Worm (Caenorhabditis elegans) whole organism, mixed stage, embryonic: Measurements from ENCODE around the gene R07H5.16.
"Not testable (repeated sequence)": the region's sequence is repeated elsewhere in the genome, so short reads cannot be mapped to it uniquely, and the experiment has no call there.

Experiments
- bed-3 ChIP-seq: fragments of 200-800 bp; sonication (Bioruptor generic); optimal IDR thresholded peaks from 3 replicates; lab custom pipeline; 2018; ENCODE audit warnings: mild to moderate bottlenecking, missing genetic modification characterization, moderate library complexity, missing compliant biosample characterization
- blmp-1 ChIP-seq: fragments of 150-350 bp; optimal IDR thresholded peaks from 2 replicates; lab custom pipeline; 2014; ENCODE audit warnings: missing biosample characterization, missing genetic modification characterization
- ceh-39 ChIP-seq: fragments of 150-350 bp; optimal IDR thresholded peaks from 2 replicates; lab custom pipeline; 2014; ENCODE audit warnings: missing biosample characterization, missing genetic modification characterization
- ceh-43 ChIP-seq: fragments of 200-800 bp; sonication (Bioruptor generic); optimal IDR thresholded peaks from 2 replicates; lab custom pipeline; 2018; ENCODE audit warnings: mild to moderate bottlenecking, missing genetic modification characterization, moderate library complexity, missing compliant biosample characterization
- ces-1 ChIP-seq: fragments of 150-350 bp; optimal IDR thresholded peaks from 2 replicates; lab custom pipeline; 2014; ENCODE audit warnings: missing biosample characterization, missing genetic modification reagents, missing genetic modification characterization
- cnd-1 ChIP-seq: fragments of 200-800 bp; sonication (Bioruptor generic); optimal IDR thresholded peaks from 2 replicates; lab custom pipeline; 2018; ENCODE audit warnings: mild to moderate bottlenecking, missing genetic modification characterization, missing compliant biosample characterization
- drap-1 ChIP-seq: fragments of 200-800 bp; sonication (Bioruptor generic); optimal IDR thresholded peaks from 3 replicates; lab custom pipeline; 2018; ENCODE audit warnings: mild to moderate bottlenecking, missing genetic modification characterization, missing compliant biosample characterization
- elt-1 ChIP-seq: sonication (generic microtip); optimal IDR thresholded peaks from 2 replicates; lab custom pipeline; 2017; ENCODE audit warnings: missing genetic modification characterization, mild to moderate bottlenecking, missing compliant biosample characterization, antibody characterized with exemption, moderate library complexity, borderline replicate concordance; ENCODE audit not compliant: insufficient read depth
- elt-3 ChIP-seq: fragments of 150-350 bp; optimal IDR thresholded peaks from 2 replicates; lab custom pipeline; 2014; ENCODE audit warnings: missing biosample characterization, missing genetic modification characterization
- ham-2 ChIP-seq: fragments of 200-800 bp; sonication (Bioruptor generic); optimal IDR thresholded peaks from 2 replicates; lab custom pipeline; 2018; ENCODE audit warnings: mild to moderate bottlenecking, missing genetic modification characterization, missing compliant biosample characterization
- hlh-1 ChIP-seq: fragments of 150-350 bp; optimal IDR thresholded peaks from 2 replicates; lab custom pipeline; 2014; ENCODE audit warnings: missing biosample characterization, missing genetic modification reagents, missing genetic modification characterization
- lin-13 ChIP-seq: fragments of 150-350 bp; optimal IDR thresholded peaks from 2 replicates; lab custom pipeline; 2014; ENCODE audit warnings: missing biosample characterization, missing genetic modification characterization
- lin-32 ChIP-seq: fragments of 200-800 bp; sonication (Bioruptor generic); optimal IDR thresholded peaks from 2 replicates; lab custom pipeline; 2018; ENCODE audit warnings: mild to moderate bottlenecking, missing genetic modification characterization, missing compliant biosample characterization
- lsy-2 ChIP-seq: fragments of 150-350 bp; optimal IDR thresholded peaks from 2 replicates; lab custom pipeline; 2014; ENCODE audit warnings: missing biosample characterization, missing genetic modification characterization
- mab-5 ChIP-seq: fragments of 150-350 bp; optimal IDR thresholded peaks from 2 replicates; lab custom pipeline; 2014; ENCODE audit warnings: missing biosample characterization, missing genetic modification characterization
- mls-2 ChIP-seq: sonication (generic microtip); optimal IDR thresholded peaks from 2 replicates; lab custom pipeline; 2016; ENCODE audit warnings: mild to moderate bottlenecking, missing genetic modification characterization, moderate library complexity, missing compliant biosample characterization
- nhr-12 ChIP-seq: fragments of 150-350 bp; optimal IDR thresholded peaks from 2 replicates; lab custom pipeline; 2014; ENCODE audit warnings: missing biosample characterization, missing genetic modification characterization
- nhr-237 ChIP-seq: fragments of 150-350 bp; optimal IDR thresholded peaks from 2 replicates; lab custom pipeline; 2014; ENCODE audit warnings: missing biosample characterization, missing genetic modification characterization
- nhr-28 ChIP-seq: fragments of 150-350 bp; optimal IDR thresholded peaks from 2 replicates; lab custom pipeline; 2014; ENCODE audit warnings: missing biosample characterization, missing genetic modification characterization
- nhr-76 ChIP-seq: sonication (generic microtip); optimal IDR thresholded peaks from 2 replicates; lab custom pipeline; 2017; ENCODE audit warnings: missing biosample characterization, missing genetic modification characterization
- snpc-4 ChIP-seq: fragments of 150-350 bp; optimal IDR thresholded peaks from 2 replicates; lab custom pipeline; 2014; ENCODE audit warnings: missing biosample characterization, missing genetic modification characterization
- tbx-8 ChIP-seq: fragments of 200-800 bp; sonication (Bioruptor generic); optimal IDR thresholded peaks from 2 replicates; lab custom pipeline; 2018; ENCODE audit warnings: mild to moderate bottlenecking, missing genetic modification characterization, moderate library complexity, missing compliant biosample characterization
- unc-120 ChIP-seq: sonication (generic microtip); optimal IDR thresholded peaks from 2 replicates; lab custom pipeline; 2017; ENCODE audit warnings: missing genetic modification characterization, missing compliant biosample characterization; ENCODE audit not compliant: poor library complexity, severe bottlenecking
- unc-39 ChIP-seq: fragments of 150-350 bp; optimal IDR thresholded peaks from 2 replicates; lab custom pipeline; 2014; ENCODE audit warnings: missing biosample characterization, missing genetic modification characterization
- unc-62 ChIP-seq: fragments of 150-350 bp; optimal IDR thresholded peaks from 2 replicates; lab custom pipeline; 2014; ENCODE audit warnings: missing biosample characterization, missing genetic modification reagents, missing genetic modification characterization
- zip-8 ChIP-seq: fragments of 150-350 bp; optimal IDR thresholded peaks from 2 replicates; lab custom pipeline; 2014; ENCODE audit warnings: missing biosample characterization, missing genetic modification characterization
- ztf-11 ChIP-seq: fragments of 150-350 bp; optimal IDR thresholded peaks from 2 replicates; lab custom pipeline; 2014; ENCODE audit warnings: missing biosample characterization, missing genetic modification characterization

R07H5.16 gene

ce11 chrIV:11183013-11183412 lies 16.1 kb upstream of the R07H5.16 start, which contains the start of gene prx-14:
Gene prx-14, plus strand, starts transcription at chrIV:11183132.
- TF ChIP-seq ces-1 (GFP tag; lab: Kevin White, UChicago) (no peak), ceh-43 (no peak), drap-1 (GFP tag; lab: Kevin White, UChicago) (no peak), nhr-76 (tag; lab: Kevin White, UChicago) (no peak), elt-1 (no peak), zip-8 (no peak), nhr-237 (tag; lab: Kevin White, UChicago) (no peak)
- TF ChIP-seq, all 35 proteins: peak for 0

ce11 chrIV:11183991-11184390 lies 15.1 kb upstream of the R07H5.16 start, which contains the start of gene nuaf-3:
Gene nuaf-3, plus strand, starts transcription at chrIV:11184291.
- TF ChIP-seq snpc-4 (tag; lab: Kevin White, UChicago) (no peak), elt-3 (tag; lab: Kevin White, UChicago) (no peak), ceh-43 (no peak), mab-5 (no peak), unc-62 (GFP tag; lab: Kevin White, UChicago) (no peak), nhr-28 (tag; lab: Kevin White, UChicago) (no peak), ztf-11 (no peak), lin-13 (tag; lab: Kevin White, UChicago) (no peak), tbx-8 (GFP tag; lab: Kevin White, UChicago) (no peak)

- TF ChIP-seq tbx-8 (GFP tag; lab: Kevin White, UChicago), result no peak
- TF ChIP-seq nhr-76 (tag; lab: Kevin White, UChicago), result no peak
- TF ChIP-seq blmp-1 (tag; lab: Kevin White, UChicago), result no peak
- no peak for TF ChIP-seq hlh-1 (tag; lab: Kevin White, UChicago)
- TF ChIP-seq unc-62 (GFP tag; lab: Kevin White, UChicago), result no peak
- TF ChIP-seq lin-32 (GFP tag; lab: Kevin White, UChicago), result no peak
- no peak for TF ChIP-seq unc-120 (tag; lab: Kevin White, UChicago)
- TF ChIP-seq ces-1 (GFP tag; lab: Kevin White, UChicago), result no peak
- TF ChIP-seq lsy-2 (tag; lab: Kevin White, UChicago), result no peak
Measured at ce11 chrIV:11186729-11187128, 12.4 kb upstream of the R07H5.16 start, which contains the start of gene sdz-27. Gene sdz-27, plus strand, starts transcription at chrIV:11187029.

ce11 chrIV:11189411-11189810 lies 9.7 kb upstream of the R07H5.16 start, which contains the start of gene fbxb-79:
Gene fbxb-79, minus strand, starts transcription at chrIV:11189511.
- TF ChIP-seq unc-62 (GFP tag; lab: Kevin White, UChicago) (no peak), elt-3 (tag; lab: Kevin White, UChicago) (no peak), mab-5 (no peak), unc-39 (tag; lab: Kevin White, UChicago) (no peak), mls-2 (tag; lab: Kevin White, UChicago) (no peak), bed-3 (no peak), nhr-76 (tag; lab: Kevin White, UChicago) (no peak), nhr-12 (tag; lab: Kevin White, UChicago) (no peak), lin-13 (tag; lab: Kevin White, UChicago) (no peak), ham-2 (GFP tag; lab: Kevin White, UChicago) (no peak), nhr-237 (tag; lab: Kevin White, UChicago) (no peak), ceh-43 (no peak)

- not testable (repeated sequence) for TF ChIP-seq nhr-76 (tag; lab: Kevin White, UChicago); elt-1; hlh-1 (tag; lab: Kevin White, UChicago)
- TF ChIP-seq, all 35 proteins: peak for 0; not testable (repeated sequence) for 35
Measured at ce11 chrIV:11202389-11202788, 3.3 kb downstream of the R07H5.16 start, which contains the start of gene R07H5.11. Gene R07H5.11, plus strand, starts transcription at chrIV:11202768.

- TF ChIP-seq cnd-1 (tag; lab: Kevin White, UChicago) (no peak), tbx-8 (GFP tag; lab: Kevin White, UChicago) (no peak), ceh-39 (tag; lab: Kevin White, UChicago) (no peak), unc-120 (tag; lab: Kevin White, UChicago) (no peak), blmp-1 (tag; lab: Kevin White, UChicago) (no peak)
- TF ChIP-seq, all 35 proteins: peak for 0
Measured at ce11 chrIV:11207186-11207585, 8.1 kb downstream of the R07H5.16 start, which contains the start of gene R07H5.9. Gene R07H5.9, plus strand, starts transcription at chrIV:11207486.
